Worm (Caenorhabditis elegans) whole organism, L1 larva: ENCODE measurements around the gene col-168.

ENCODE experiments used
- lin-13 ChIP-seq: fragments of 150-350 bp; optimal IDR thresholded peaks from 2 replicates; lab custom pipeline; 2014; ENCODE audit warnings: missing biosample characterization, missing genetic modification reagents, missing genetic modification characterization
- lin-39 ChIP-seq: fragments of 150-350 bp; optimal IDR thresholded peaks from 2 replicates; lab custom pipeline; 2014; ENCODE audit warnings: missing biosample characterization, missing genetic modification reagents, missing genetic modification characterization

DNA sequence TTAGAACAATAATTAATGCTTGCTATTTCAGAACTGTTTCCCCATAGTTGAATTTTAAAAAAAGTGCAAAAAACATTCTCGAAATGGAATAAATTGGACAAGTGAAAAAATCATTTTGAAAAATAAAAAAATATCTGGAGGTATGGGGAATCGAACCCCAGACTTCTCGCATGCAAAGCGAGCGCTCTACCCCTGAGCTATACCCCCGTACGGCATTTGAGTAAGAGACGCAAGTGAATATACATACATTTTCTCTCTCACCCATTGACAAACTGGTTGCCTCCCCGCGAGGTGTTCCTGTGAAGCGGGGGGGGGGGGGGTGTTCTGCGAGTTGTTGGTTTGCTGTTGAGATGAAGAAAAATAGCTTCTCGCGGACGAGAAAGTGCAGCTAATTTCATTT is 34.0 kb upstream of the col-168 start:
- TF ChIP-seq lin-39 (no peak), lin-13 (no peak)
